Worm (Caenorhabditis elegans) whole organism, L2 larva: ENCODE data around the gene F59B2.14.

Experiments used
- ZK546.5 ChIP-seq: sonication (generic microtip); optimal IDR thresholded peaks from 2 replicates; lab custom pipeline; 2017; ENCODE audit warnings: missing biosample characterization, missing genetic modification characterization
- dmd-4 ChIP-seq: sonication (generic microtip); optimal IDR thresholded peaks from 2 replicates; lab custom pipeline; 2017; ENCODE audit warnings: missing biosample characterization, missing genetic modification characterization
- egl-27 ChIP-seq: sonication (generic microtip); optimal IDR thresholded peaks from 3 replicates; lab custom pipeline; 2017; ENCODE audit warnings: missing biosample characterization, missing genetic modification reagents, missing genetic modification characterization
- elt-3 ChIP-seq: sonication (generic microtip); optimal IDR thresholded peaks from 2 replicates; lab custom pipeline; 2017; ENCODE audit warnings: missing biosample characterization, missing genetic modification characterization
- lsy-2 ChIP-seq, 2 experiments: fragments of 150-350 bp in 1 of 2; sonication (generic microtip) in 1 of 2; optimal IDR thresholded peaks; 2 replicates each; lab custom pipeline; 2014 to 2017; ENCODE audit warnings: missing biosample characterization in 2 of 2, missing genetic modification characterization in 2 of 2
- nhr-10 ChIP-seq: sonication (generic microtip); optimal IDR thresholded peaks from 2 replicates; lab custom pipeline; 2017; ENCODE audit warnings: missing biosample characterization, missing genetic modification characterization
- nhr-11 ChIP-seq: fragments of 150-350 bp; optimal IDR thresholded peaks from 2 replicates; lab custom pipeline; 2014; ENCODE audit warnings: missing biosample characterization, missing genetic modification characterization
- nhr-77 ChIP-seq: fragments of 150-350 bp; optimal IDR thresholded peaks from 2 replicates; lab custom pipeline; 2014; ENCODE audit warnings: missing biosample characterization, missing genetic modification characterization
- skn-1 ChIP-seq: sonication (generic microtip); optimal IDR thresholded peaks from 2 replicates; lab custom pipeline; 2017; ENCODE audit warnings: missing biosample characterization, missing genetic modification characterization
- snpc-4 ChIP-seq: fragments of 150-350 bp; optimal IDR thresholded peaks from 2 replicates; lab custom pipeline; 2014; ENCODE audit warnings: missing biosample characterization, missing genetic modification characterization
- zag-1 ChIP-seq: fragments of 150-350 bp; optimal IDR thresholded peaks from 2 replicates; lab custom pipeline; 2014; ENCODE audit warnings: missing biosample characterization, missing genetic modification characterization
- ztf-11 ChIP-seq: sonication (generic microtip); optimal IDR thresholded peaks from 2 replicates; lab custom pipeline; 2017; ENCODE audit warnings: missing biosample characterization, missing genetic modification characterization

DNA sequence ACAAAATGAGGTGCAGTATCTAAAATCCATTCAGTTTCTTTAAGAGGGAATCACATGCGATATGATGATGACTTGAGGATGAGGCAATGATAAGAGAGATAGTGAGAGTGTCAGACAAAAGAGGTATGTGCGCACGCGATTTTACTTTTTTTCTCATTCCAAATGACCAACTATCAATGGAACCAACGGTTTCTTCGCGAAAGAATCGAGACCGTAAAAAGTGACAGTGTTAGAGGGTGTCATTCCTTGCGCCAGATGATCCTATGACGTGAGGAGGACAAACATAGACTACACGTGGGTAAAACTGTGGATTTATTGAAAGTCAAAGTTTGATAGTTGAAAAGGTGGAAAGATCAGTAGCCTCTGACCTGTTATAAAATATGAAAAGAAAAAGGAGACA is 38.6 kb downstream of the F59B2.14 start:
- TF ChIP-seq zag-1 (tag; lab: Kevin White, UChicago) (no peak), egl-27 (tag; lab: Kevin White, UChicago) (no peak), ztf-11 (tag; lab: Kevin White, UChicago) (no peak), nhr-77 (tag; lab: Kevin White, UChicago) (no peak), nhr-10 (tag; lab: Kevin White, UChicago) (no peak), nhr-11 (no peak), snpc-4 (tag; lab: Kevin White, UChicago) (no peak), dmd-4 (tag; lab: Kevin White, UChicago) (no peak), skn-1 (tag; lab: Kevin White, UChicago) (no peak), elt-3 (tag; lab: Kevin White, UChicago) (no peak), ZK546.5 (no peak), lsy-2 (tag; optimal IDR thresholded peaks at IDR 0.05; lab: Kevin White, UChicago) (no peak)
